Worm (Caenorhabditis elegans): Measurements from ENCODE around the gene C01G10.6.

C01G10.6 gene

DNA sequence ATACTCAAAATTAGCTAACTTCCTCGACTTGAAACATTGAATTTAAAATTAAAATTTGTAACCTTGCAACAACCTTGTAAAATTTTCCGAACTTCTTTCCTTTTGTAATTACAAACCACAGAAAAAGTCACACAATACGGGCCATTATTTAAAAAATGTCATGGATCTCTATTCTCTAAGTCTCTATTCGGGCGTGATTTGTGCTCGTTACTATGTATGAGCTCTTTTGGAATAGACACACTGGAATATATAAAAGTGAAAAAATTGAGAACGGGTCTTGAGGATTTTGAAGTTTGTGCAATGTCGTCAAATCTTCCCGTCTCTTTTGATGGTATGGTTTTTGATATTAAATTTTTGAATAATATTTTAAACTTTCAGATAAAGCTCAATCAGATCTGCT lies 40.5 kb downstream of the C01G10.6 start, which contains the start of gene srr-7 (continued):
- no peak for TF ChIP-seq mcd-1 (GFP tag; IDR thresholded peaks at IDR 0.05)
- TF ChIP-seq ceh-79 (tag; optimal IDR thresholded peaks at IDR 0.05) = no peak
- no peak for TF ChIP-seq aptf-2 (GFP tag; conservative IDR thresholded peaks at IDR 0.05)
- no peak for TF ChIP-seq cebp-1 (GFP tag; IDR thresholded peaks at IDR 0.05)
- TF ChIP-seq cebp-1 (tag; optimal IDR thresholded peaks at IDR 0.05) = no peak

DNA sequence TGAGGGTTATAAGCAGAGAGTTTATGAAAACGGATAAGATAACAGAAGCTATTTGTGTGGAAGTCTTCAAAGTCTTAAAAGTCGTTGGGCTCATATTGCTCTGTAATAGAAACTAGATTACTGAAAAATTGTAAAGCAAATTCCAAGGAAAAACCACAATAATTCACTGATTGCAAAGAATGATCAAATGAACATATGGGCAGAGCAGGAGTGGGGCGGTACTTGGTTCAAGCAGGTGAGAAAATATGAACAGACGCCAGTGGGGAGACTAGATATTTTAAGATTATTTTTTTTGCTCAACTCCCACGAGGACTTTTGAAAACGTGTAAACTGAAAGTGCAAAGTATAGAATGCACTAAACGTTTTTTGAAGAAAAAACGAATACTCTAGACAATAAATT lies 45.0 kb downstream of the C01G10.6 start, which contains the start of gene str-171:
Gene str-171 (minus strand): TSS at position 101 of the 400 bp plus-strand sequence.
- TF ChIP-seq mes-4 (tag; optimal IDR thresholded peaks at IDR 0.05) (no peak), lsl-1 (GFP tag; optimal IDR thresholded peaks at IDR 0.05) (no peak), chd-7 (tag; optimal IDR thresholded peaks at IDR 0.05) (no peak), xnd-1 (tag; optimal IDR thresholded peaks at IDR 0.05) (no peak), madf-10 (tag; optimal IDR thresholded peaks at IDR 0.05) (no peak), ztf-26 (tag; optimal IDR thresholded peaks at IDR 0.05) (no peak), repo-1 (tag; optimal IDR thresholded peaks at IDR 0.05) (no peak), egrh-3 (GFP tag; IDR thresholded peaks at IDR 0.05) (no peak), mcd-1 (GFP tag; IDR thresholded peaks at IDR 0.05) (no peak), ets-4 (GFP tag; optimal IDR thresholded peaks at IDR 0.05) (no peak), F10E7.11 (tag; optimal IDR thresholded peaks at IDR 0.05) (no peak), pbrm-1 (GFP tag; IDR thresholded peaks at IDR 0.05) (no peak), F37B4.10 (GFP tag; IDR thresholded peaks at IDR 0.05) (no peak), sea-2 (GFP tag; IDR thresholded peaks at IDR 0.05) (no peak)

DNA sequence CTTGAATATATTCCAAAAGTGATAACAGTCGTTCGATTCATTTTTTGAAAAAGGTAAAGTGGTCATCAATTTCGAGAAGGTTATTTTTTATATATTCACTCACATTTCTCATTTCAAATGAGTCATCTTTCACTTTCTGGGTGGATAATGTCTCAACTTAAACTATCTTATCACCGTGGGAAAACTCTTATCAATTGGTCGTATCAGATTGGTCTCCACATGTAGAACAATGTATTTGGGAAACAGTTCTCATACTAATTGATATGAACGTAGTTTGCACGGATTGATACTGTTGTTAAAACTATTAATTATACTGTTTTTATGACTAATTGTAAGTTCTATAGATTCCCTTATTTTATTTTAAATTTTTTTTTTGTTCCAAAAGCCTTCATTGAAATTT lies 46.4 kb downstream of the C01G10.6 start:
- TF ChIP-seq hsf-1 (GFP tag; IDR thresholded peaks at IDR 0.05) = 0 out of 2 replicates have a peak, but pooled peaks have one; percentile 18
- TF ChIP-seq hlh-12 (tag; optimal IDR thresholded peaks at IDR 0.05) = no peak

DNA sequence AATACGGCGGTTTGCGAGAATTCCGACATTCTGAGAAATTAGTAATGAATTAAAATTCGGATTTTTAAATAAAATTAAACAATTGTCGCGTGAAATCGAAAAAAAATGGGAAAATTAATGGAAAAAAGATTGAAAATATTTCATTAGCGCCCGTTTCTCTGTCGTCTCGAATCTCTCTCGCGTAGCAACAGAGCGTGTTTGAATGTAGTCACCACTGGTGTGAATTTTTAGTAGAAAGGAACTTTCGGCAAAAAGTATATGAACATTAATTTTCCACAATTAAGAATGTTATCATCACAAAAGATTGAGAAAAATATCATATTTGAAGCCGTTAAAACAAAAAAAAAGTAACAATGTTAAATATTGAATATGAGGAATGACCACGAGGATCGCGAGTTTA lies 49.3 kb downstream of the C01G10.6 start, which contains the start of gene aipl-1:
Gene aipl-1 (minus strand): TSS at position 30 of the 400 bp plus-strand sequence.
- TF ChIP-seq dox-1 (GFP tag; IDR thresholded peaks at IDR 0.05) (peak; percentile 73), ZK185.1 (tag; optimal IDR thresholded peaks at IDR 0.05; ENCODE audit: poor library complexity, severe bottlenecking) (peak; percentile 6), ekl-4 (GFP tag; IDR thresholded peaks at IDR 0.05) (no peak), ceh-100 (GFP tag; IDR thresholded peaks at IDR 0.05) (peak; percentile 95), mel-28 (tag; optimal IDR thresholded peaks at IDR 0.05; ENCODE audit: borderline replicate concordance) (no peak), athp-1 (tag; optimal IDR thresholded peaks at IDR 0.05) (no peak), nhr-80 (tag; optimal IDR thresholded peaks at IDR 0.05) (peak; percentile 2), Y67H2A.10 (GFP tag; conservative IDR thresholded peaks at IDR 0.05) (0 out of 2 replicates have a peak, but pooled peaks have one; percentile 15), lsl-1 (GFP tag; optimal IDR thresholded peaks at IDR 0.05) (peak; percentile 48), rpc-1 (optimal IDR thresholded peaks at IDR 0.05) (no peak), rpc-1 (tag; optimal IDR thresholded peaks at IDR 0.05) (no peak), die-1 (tag; optimal IDR thresholded peaks at IDR 0.05) (no peak), attf-5 (GFP tag; optimal IDR thresholded peaks at IDR 0.05) (peak; percentile 73), let-607 (tag; optimal IDR thresholded peaks at IDR 0.05) (no peak), tbp1 (GFP tag; optimal IDR thresholded peaks at IDR 0.05) (peak; percentile 34), lin-35 (GFP tag; optimal IDR thresholded peaks at IDR 0.05) (peak in 1 of 3 experiments; percentile 53), madf-6 (GFP tag; IDR thresholded peaks at IDR 0.05) (peak; percentile 40; the same call in 1 of the 2 replicates), efl-1 (GFP tag; optimal IDR thresholded peaks at IDR 0.05) (peak; percentile 61), B0035.1 (tag; optimal IDR thresholded peaks at IDR 0.05) (no peak), F33H1.4 (GFP tag; IDR thresholded peaks at IDR 0.05) (0 out of 2 replicates have a peak, but pooled peaks have one; percentile 31), F49E8.2 (tag; optimal IDR thresholded peaks at IDR 0.05; ENCODE audit: insufficient read depth) (peak; percentile 77), hmg-1.2 (GFP tag; IDR thresholded peaks at IDR 0.05) (peak; percentile 98), D2030.7 (GFP tag; IDR thresholded peaks at IDR 0.05) (peak; percentile 79), F23B12.7 (tag; optimal IDR thresholded peaks at IDR 0.05; ENCODE audit: insufficient read depth) (peak; percentile 76), dpl-1 (GFP tag; optimal IDR thresholded peaks at IDR 0.05) (peak; percentile 7), rcor-1 (GFP tag; IDR thresholded peaks at IDR 0.05) (peak; percentile 51; the same call in 1 of the 2 replicates), aptf-2 (GFP tag; conservative IDR thresholded peaks at IDR 0.05) (0 out of 2 replicates have a peak, but pooled peaks have one; percentile 28), madf-10 (tag; optimal IDR thresholded peaks at IDR 0.05) (peak; percentile 8)

All from whole organism, young adult.